Fruit fly (Drosophila melanogaster): ENCODE data around the gene CG6171.
A peak's percentile ranks its signal among the peaks of the same experiment; 100 is the strongest.

DNA sequence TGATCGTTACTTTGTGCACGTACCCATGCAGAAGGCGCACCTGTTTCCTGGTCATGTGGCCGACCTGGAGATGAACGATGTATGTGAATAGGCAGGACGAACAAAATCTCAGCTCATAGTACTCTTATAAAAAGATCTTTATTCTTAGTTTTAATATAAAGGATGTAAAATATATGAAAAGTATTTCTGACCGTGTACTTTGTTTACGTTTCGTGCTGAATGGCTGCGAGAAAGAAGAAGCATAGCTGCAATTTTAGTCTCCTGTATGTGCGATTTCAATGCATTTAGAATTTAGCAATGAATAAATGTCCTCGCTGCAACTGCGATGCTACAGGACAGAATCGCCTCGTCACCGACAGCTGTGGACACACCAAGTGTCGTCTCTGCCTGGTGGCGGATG, 15.8 kb downstream of the CG6171 start, which contains the start of the genes CG42726 and CG42727:
- TF ChIP-seq CG2116 (GFP tag; optimal IDR thresholded peaks at IDR 0.05), result peak; percentile 13
- TF ChIP-seq Dll (GFP tag; IDR thresholded peaks at IDR 0.05; ENCODE audit: partially characterized antibody), result no peak

All from whole organism, embryonic.